Worm (Caenorhabditis elegans) whole organism, mixed stage, embryonic: Measurements from ENCODE around the gene egas-4.

ENCODE experiments used
- flh-1 ChIP-seq: fragments of 200-800 bp; sonication (Bioruptor generic); optimal IDR thresholded peaks from 2 replicates; lab custom pipeline; 2018; ENCODE audit warnings: mild to moderate bottlenecking, missing genetic modification characterization, moderate library complexity, missing compliant biosample characterization
- lsy-2 ChIP-seq: fragments of 150-350 bp; optimal IDR thresholded peaks from 2 replicates; lab custom pipeline; 2014; ENCODE audit warnings: missing biosample characterization, missing genetic modification characterization
- nhr-12 ChIP-seq: fragments of 150-350 bp; optimal IDR thresholded peaks from 2 replicates; lab custom pipeline; 2014; ENCODE audit warnings: missing biosample characterization, missing genetic modification characterization
- snpc-4 ChIP-seq: fragments of 150-350 bp; optimal IDR thresholded peaks from 2 replicates; lab custom pipeline; 2014; ENCODE audit warnings: missing biosample characterization, missing genetic modification characterization
- sptf-1 ChIP-seq: sonication (generic microtip); optimal IDR thresholded peaks from 2 replicates; lab custom pipeline; 2017; ENCODE audit warnings: mild to moderate bottlenecking, missing genetic modification characterization, moderate library complexity, missing compliant biosample characterization
- unc-39 ChIP-seq: fragments of 150-350 bp; optimal IDR thresholded peaks from 2 replicates; lab custom pipeline; 2014; ENCODE audit warnings: missing biosample characterization, missing genetic modification characterization
- unc-62 ChIP-seq: fragments of 150-350 bp; optimal IDR thresholded peaks from 2 replicates; lab custom pipeline; 2014; ENCODE audit warnings: missing biosample characterization, missing genetic modification reagents, missing genetic modification characterization

- no peak for TF ChIP-seq unc-62 (GFP tag; lab: Kevin White, UChicago)
- TF ChIP-seq nhr-12 (tag; lab: Kevin White, UChicago): no peak
- TF ChIP-seq unc-39 (tag; lab: Kevin White, UChicago): no peak
- no peak for TF ChIP-seq snpc-4 (tag; lab: Kevin White, UChicago)
- TF ChIP-seq lsy-2 (tag; lab: Kevin White, UChicago): no peak
- TF ChIP-seq flh-1: no peak
- TF ChIP-seq sptf-1 (tag; lab: Kevin White, UChicago): no peak
Measured at ce11 chrIV:7510829-7511228, 13.2 kb upstream of the egas-4 start.
